Worm (Caenorhabditis elegans): Measurements from ENCODE around the gene sft-4.
A peak's percentile ranks its signal among the peaks of the same experiment; 100 is the strongest.

- no peak for TF ChIP-seq mec-3 (tag; optimal IDR thresholded peaks at IDR 0.05; ENCODE audit: borderline replicate concordance)
- no peak for TF ChIP-seq F13H6.1 (tag; optimal IDR thresholded peaks at IDR 0.05)
- peak; percentile 99 for TF ChIP-seq unc-42 (tag; optimal IDR thresholded peaks at IDR 0.05)
- TF ChIP-seq ama-1 (optimal IDR thresholded peaks at IDR 0.05) = no peak
- TF ChIP-seq hlh-30 (tag; optimal IDR thresholded peaks at IDR 0.05; ENCODE audit: insufficient read depth) = no peak
- no peak for TF ChIP-seq ceh-24 (tag; optimal IDR thresholded peaks at IDR 0.05)
- TF ChIP-seq pha-4 (tag; optimal IDR thresholded peaks at IDR 0.05) = no peak
- TF ChIP-seq T23F11.4 (GFP tag; optimal IDR thresholded peaks at IDR 0.05) = no peak
- TF ChIP-seq elt-2 (tag; optimal IDR thresholded peaks at IDR 0.05) = no peak
Observed at ce11 chrX:5799229-5799628, 18.7 kb upstream of the sft-4 start.

Data from whole organism, late embryonic.